Fruit fly (Drosophila melanogaster): ENCODE results near the gene CG34251.

DNA sequence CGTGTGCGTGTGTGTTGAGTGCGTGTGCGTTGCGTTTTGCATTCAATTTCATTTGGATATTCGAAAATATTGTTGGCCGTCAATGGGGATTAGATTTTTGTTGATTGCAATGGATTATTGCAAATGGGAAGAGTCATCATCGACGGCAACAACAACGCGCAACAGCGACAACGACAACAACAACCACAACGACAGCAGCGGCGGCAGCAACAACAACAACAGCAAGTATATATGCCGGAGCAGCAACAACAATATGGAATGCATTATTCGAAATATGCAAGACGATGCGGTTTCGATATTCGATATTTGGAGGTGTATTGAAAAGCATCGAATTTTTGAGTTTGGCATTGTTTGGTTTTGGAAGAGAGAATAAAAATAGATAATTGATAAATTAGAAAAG is 29.4 kb upstream of the CG34251 start:
- no peak for TF ChIP-seq Hr96 (GFP tag; optimal IDR thresholded peaks at IDR 0.05)
- no peak for TF ChIP-seq ovo (GFP tag; optimal IDR thresholded peaks at IDR 0.05)
- TF ChIP-seq CG1620 (GFP tag; optimal IDR thresholded peaks at IDR 0.05), result no peak
- TF ChIP-seq CG7101 (tag; optimal IDR thresholded peaks at IDR 0.05), result no peak
- no peak for TF ChIP-seq CG33017 (tag; optimal IDR thresholded peaks at IDR 0.05)
- no peak for TF ChIP-seq CG11617 (GFP tag; optimal IDR thresholded peaks at IDR 0.05)
- no peak for TF ChIP-seq tj (GFP tag; optimal IDR thresholded peaks at IDR 0.05)
- TF ChIP-seq kay (GFP tag; ENCODE audit: borderline replicate concordance), result no peak
- no peak for TF ChIP-seq CG5204 (GFP tag; optimal IDR thresholded peaks at IDR 0.05)
- no peak for TF ChIP-seq cic (GFP tag; optimal IDR thresholded peaks at IDR 0.05)
